Worm (Caenorhabditis elegans): Measurements from ENCODE around the gene C49C8.3.

C49C8.3 gene

ce11 chrIV:8615314-8615713 is 29.2 kb upstream of the C49C8.3 start:
- no peak for TF ChIP-seq K09A11.1 (tag; optimal IDR thresholded peaks at IDR 0.05; ENCODE audit: insufficient read depth)

ce11 chrIV:8617047-8617446 is 27.5 kb upstream of the C49C8.3 start, which contains the start of the genes F42A9.7 and F42A9.3:
Gene F42A9.7, minus strand, starts transcription at chrIV:8617147.
Gene F42A9.3, plus strand, starts transcription at chrIV:8617260.
- TF ChIP-seq elt-2 (tag; optimal IDR thresholded peaks at IDR 0.05) (no peak), ceh-9 (tag; optimal IDR thresholded peaks at IDR 0.05) (no peak), C38D4.7 (GFP tag; optimal IDR thresholded peaks at IDR 0.05) (no peak), K02D7.2 (tag; optimal IDR thresholded peaks at IDR 0.05) (no peak), odd-2 (tag; optimal IDR thresholded peaks at IDR 0.05) (no peak), pag-3 (tag; optimal IDR thresholded peaks at IDR 0.05; ENCODE audit: borderline replicate concordance) (no peak), tbx-7 (tag; optimal IDR thresholded peaks at IDR 0.05) (no peak), mec-3 (tag; optimal IDR thresholded peaks at IDR 0.05; ENCODE audit: borderline replicate concordance) (no peak), rnt-1 (tag; optimal IDR thresholded peaks at IDR 0.05) (no peak)

- TF ChIP-seq ceh-6 (GFP tag; optimal IDR thresholded peaks at IDR 0.05) (no peak), che-1 (tag; optimal IDR thresholded peaks at IDR 0.05) (no peak), ceh-9 (tag; optimal IDR thresholded peaks at IDR 0.05) (no peak), fkh-10 (GFP tag; optimal IDR thresholded peaks at IDR 0.05) (no peak), gmeb-2 (tag; optimal IDR thresholded peaks at IDR 0.05) (no peak), elt-4 (tag; optimal IDR thresholded peaks at IDR 0.05) (no peak), C38D4.7 (GFP tag; optimal IDR thresholded peaks at IDR 0.05) (no peak), ceh-34 (tag; optimal IDR thresholded peaks at IDR 0.05) (no peak), ama-1 (optimal IDR thresholded peaks at IDR 0.05) (no peak), ceh-45 (GFP tag; IDR thresholded peaks at IDR 0.05) (no peak), madf-2 (tag; optimal IDR thresholded peaks at IDR 0.05) (no peak), ahr-1 (tag; optimal IDR thresholded peaks at IDR 0.05) (no peak), hlh-13 (GFP tag; optimal IDR thresholded peaks at IDR 0.05) (no peak), pha-4 (tag; optimal IDR thresholded peaks at IDR 0.05) (no peak)
These were observed 25.8 kb upstream of the C49C8.3 start, which contains the start of gene F42A9.8 for ce11 chrIV:8618698-8619097. Gene F42A9.8, minus strand, starts transcription at chrIV:8618785.

ce11 chrIV:8620102-8620733 is 24.3 kb upstream of the C49C8.3 start, which contains the start of gene lin-49:
Gene lin-49, plus strand, starts transcription at chrIV:8620683.
- peak; percentile 79 for TF ChIP-seq hlh-30 (tag; optimal IDR thresholded peaks at IDR 0.05; ENCODE audit: insufficient read depth)
- TF ChIP-seq unc-55 (GFP tag; optimal IDR thresholded peaks at IDR 0.05), result peak; percentile 38
- no peak for TF ChIP-seq hlh-15 (tag; optimal IDR thresholded peaks at IDR 0.05)
- TF ChIP-seq nfya-1 (tag; optimal IDR thresholded peaks at IDR 0.05), result peak; percentile 55
- TF ChIP-seq pat-9 (tag; optimal IDR thresholded peaks at IDR 0.05), result no peak
- peak; percentile 43 for TF ChIP-seq ceh-31 (tag; optimal IDR thresholded peaks at IDR 0.05)
- peak; percentile 53 for TF ChIP-seq tbx-2 (tag; optimal IDR thresholded peaks at IDR 0.05)
- TF ChIP-seq C38D4.7 (GFP tag; optimal IDR thresholded peaks at IDR 0.05), result no peak

- no peak for TF ChIP-seq ttx-3 (tag; optimal IDR thresholded peaks at IDR 0.05)
- TF ChIP-seq fax-1 (tag; optimal IDR thresholded peaks at IDR 0.05), result no peak
- TF ChIP-seq sdc-2 (tag; optimal IDR thresholded peaks at IDR 0.05), result no peak
- no peak for TF ChIP-seq eyg-1 (tag; optimal IDR thresholded peaks at IDR 0.05)
- TF ChIP-seq pqm-1 (tag; optimal IDR thresholded peaks at IDR 0.05), result no peak
- no peak for TF ChIP-seq ceh-19 (GFP tag; optimal IDR thresholded peaks at IDR 0.05)
- TF ChIP-seq ahr-1 (tag; optimal IDR thresholded peaks at IDR 0.05), result no peak
- no peak for TF ChIP-seq madf-2 (tag; optimal IDR thresholded peaks at IDR 0.05)
These were observed 18.8 kb upstream of the C49C8.3 start for ce11 chrIV:8625730-8626129.

Measured in whole organism, late embryonic.